Fruit fly (Drosophila melanogaster) whole organism, embryonic: ENCODE measurements around the gene GstT4.

Experiments used
- CG11085 ChIP-seq: fragments of 200-800 bp; sonication (Bioruptor generic); IDR thresholded peaks from 2 replicates; pipeline ENCODE4 v1.3.6; 2022; ENCODE audit warnings: missing biosample characterization, missing genetic modification characterization
- CG12769 ChIP-seq: fragments of 200-800 bp; sonication (Bioruptor generic); optimal IDR thresholded peaks from 2 replicates; lab custom pipeline; 2019; ENCODE audit warnings: missing biosample characterization, mild to moderate bottlenecking, missing genetic modification characterization, moderate library complexity
- CG16813 ChIP-seq: fragments of 200-800 bp; sonication (Bioruptor generic); IDR thresholded peaks from 3 replicates; pipeline ENCODE4 v1.3.6; 2022; ENCODE audit warnings: missing biosample characterization, missing genetic modification characterization; ENCODE audit not compliant: partially characterized antibody
- CG2678 ChIP-seq: fragments of 200-800 bp; sonication (Bioruptor generic); optimal IDR thresholded peaks from 3 replicates; lab custom pipeline; 2019; ENCODE audit warnings: missing biosample characterization, mild to moderate bottlenecking, missing genetic modification characterization, moderate library complexity
- CG32532 ChIP-seq: fragments of 200-800 bp; sonication (Bioruptor generic); IDR thresholded peaks from 2 replicates; pipeline ENCODE4 v1.3.6; 2022; ENCODE audit warnings: missing biosample characterization, missing genetic modification characterization
- CG34376 ChIP-seq: fragments of 200-800 bp; sonication (Bioruptor generic); optimal IDR thresholded peaks from 2 replicates; lab custom pipeline; 2018; ENCODE audit warnings: missing biosample characterization, mild to moderate bottlenecking, missing genetic modification characterization
- CG4360 ChIP-seq: fragments of 200-800 bp; sonication (Bioruptor generic); IDR thresholded peaks from 2 replicates; pipeline ENCODE4 v1.3.6; 2022; ENCODE audit warnings: missing biosample characterization, missing genetic modification characterization
- CG7357 ChIP-seq: fragments of 200-800 bp; sonication (Bioruptor generic); IDR thresholded peaks from 3 replicates; pipeline ENCODE4 v1.3.6; 2022; ENCODE audit warnings: missing biosample characterization, missing genetic modification characterization
- CG8290 ChIP-seq, 3 experiments: fragments of 200-800 bp; sonication (Bioruptor generic); optimal IDR thresholded peaks; 2 replicates each; lab custom pipeline; 2016 to 2019; ENCODE audit warnings: missing biosample characterization in 3 of 3, missing genetic modification characterization in 3 of 3, mild to moderate bottlenecking in 2 of 3, moderate library complexity in 1 of 3
- CG8944 ChIP-seq: fragments of 200-800 bp; sonication (Bioruptor generic); optimal IDR thresholded peaks from 3 replicates; lab custom pipeline; 2016; ENCODE audit warnings: missing biosample characterization, missing genetic modification characterization
- CG9215 ChIP-seq: fragments of 200-800 bp; sonication (Bioruptor generic); IDR thresholded peaks from 2 replicates; pipeline ENCODE4 v1.3.6; 2022; ENCODE audit warnings: missing biosample characterization, missing genetic modification characterization
- CG9797 ChIP-seq: fragments of 200-800 bp; sonication (Bioruptor generic); optimal IDR thresholded peaks from 3 replicates; lab custom pipeline; 2018; ENCODE audit warnings: missing biosample characterization, mild to moderate bottlenecking, missing genetic modification characterization
- CTCF ChIP-seq: fragments of 200-800 bp; sonication (Bioruptor generic); optimal IDR thresholded peaks from 2 replicates; lab custom pipeline; 2017; ENCODE audit warnings: missing biosample characterization, mild to moderate bottlenecking, missing genetic modification characterization, moderate library complexity
- Med ChIP-seq: fragments of 200-800 bp; sonication (Bioruptor generic); peaks from one replicate; lab custom pipeline; 2016; ENCODE audit warnings: missing biosample characterization, missing genetic modification characterization, mild to moderate bottlenecking, inconsistent platforms, moderate library complexity
- Ravus ChIP-seq: fragments of 200-800 bp; sonication (Bioruptor generic); IDR thresholded peaks from 2 replicates; pipeline ENCODE4 v1.3.6; 2022; ENCODE audit warnings: missing biosample characterization, missing genetic modification characterization
- Rx ChIP-seq: fragments of 200-800 bp; sonication (Bioruptor generic); IDR thresholded peaks from 2 replicates; pipeline ENCODE4 v1.3.6; 2022; ENCODE audit warnings: missing biosample characterization, missing genetic modification characterization
- Sox102F ChIP-seq: fragments of 200-800 bp; sonication (Bioruptor generic); optimal IDR thresholded peaks from 2 replicates; lab custom pipeline; 2018; ENCODE audit warnings: missing biosample characterization, mild to moderate bottlenecking, missing genetic modification characterization, moderate library complexity
- bsh ChIP-seq, 2 experiments: fragments of 200-800 bp; sonication (Bioruptor generic); optimal IDR thresholded peaks; 2 replicates each; lab custom pipeline; 2017 to 2018; ENCODE audit warnings: mild to moderate bottlenecking in 2 of 2, missing biosample characterization in 2 of 2, missing genetic modification characterization in 2 of 2, moderate library complexity in 1 of 2
- chinmo ChIP-seq: fragments of 200-800 bp; sonication (Bioruptor generic); IDR thresholded peaks from 4 replicates; pipeline ENCODE4 v1.3.6; 2022; ENCODE audit warnings: missing biosample characterization, missing genetic modification characterization; ENCODE audit not compliant: partially characterized antibody
- chm ChIP-seq: fragments of 200-800 bp; sonication (Bioruptor generic); IDR thresholded peaks from 2 replicates; pipeline ENCODE4 v1.3.6; 2022; ENCODE audit warnings: missing biosample characterization, missing genetic modification characterization
- cwo ChIP-seq: fragments of 200-800 bp; sonication (Bioruptor generic); optimal IDR thresholded peaks from 3 replicates; lab custom pipeline; 2017; ENCODE audit warnings: missing biosample characterization, missing genetic modification characterization, mild to moderate bottlenecking, moderate library complexity, missing genetic modification reagents
- eyg ChIP-seq: fragments of 200-800 bp; sonication (Bioruptor generic); optimal IDR thresholded peaks from 3 replicates; lab custom pipeline; 2016; ENCODE audit warnings: missing biosample characterization, missing genetic modification characterization
- gfzf ChIP-seq: fragments of 200-800 bp; sonication (Bioruptor generic); optimal IDR thresholded peaks from 2 replicates; lab custom pipeline; 2016; ENCODE audit warnings: missing biosample characterization, mild to moderate bottlenecking, missing genetic modification characterization, moderate library complexity
- grn ChIP-seq: fragments of 200-800 bp; sonication (Bioruptor generic); optimal IDR thresholded peaks from 3 replicates; lab custom pipeline; 2017; ENCODE audit warnings: missing biosample characterization, missing genetic modification characterization
- kah ChIP-seq: fragments of 200-800 bp; sonication (Bioruptor generic); optimal IDR thresholded peaks from 2 replicates; lab custom pipeline; 2018; ENCODE audit warnings: missing biosample characterization, mild to moderate bottlenecking, missing genetic modification characterization
- lola ChIP-seq, 3 experiments: fragments of >200 bp in 2 of 3; fragments of 200-800 bp in 1 of 3; sonication (Bioruptor generic) in 1 of 3; optimal IDR thresholded peaks; 2 replicates each; lab custom pipeline; 2017 to 2019; ENCODE audit warnings: missing biosample characterization in 3 of 3, missing genetic modification characterization in 3 of 3, mild to moderate bottlenecking in 1 of 3, moderate library complexity in 1 of 3
- lov ChIP-seq, 2 experiments: fragments of 200-800 bp in 1 of 2; fragments of >200 bp in 1 of 2; sonication (Bioruptor generic) in 1 of 2; IDR thresholded peaks in 1 of 2; optimal IDR thresholded peaks in 1 of 2; 2 replicates in 1 of 2; 3 replicates in 1 of 2; pipeline versions ENCODE4 v1.3.6 to Lab custom; 2017 to 2022; ENCODE audit warnings: missing biosample characterization in 1 of 2, missing genetic modification characterization in 1 of 2
- nerfin-2 ChIP-seq: fragments of 200-800 bp; sonication (Bioruptor generic); IDR thresholded peaks from 2 replicates; pipeline ENCODE4 v1.3.6; 2022; ENCODE audit warnings: missing biosample characterization, missing genetic modification characterization; ENCODE audit not compliant: partially characterized antibody
- nom ChIP-seq: fragments of 200-800 bp; sonication (Bioruptor generic); optimal IDR thresholded peaks from 2 replicates; lab custom pipeline; 2017; ENCODE audit warnings: missing biosample characterization, missing genetic modification characterization, mild to moderate bottlenecking, moderate library complexity, missing genetic modification reagents
- peb ChIP-seq: fragments of 200-800 bp; sonication (Bioruptor generic); IDR thresholded peaks from 2 replicates; pipeline ENCODE4 v1.3.6; 2022; ENCODE audit warnings: missing biosample characterization, missing genetic modification characterization
- pho ChIP-seq: fragments of 200-800 bp; sonication (Bioruptor generic); optimal IDR thresholded peaks from 2 replicates; lab custom pipeline; 2016; ENCODE audit warnings: missing biosample characterization, missing genetic modification characterization
- ro ChIP-seq: fragments of 200-800 bp; sonication (Bioruptor generic); IDR thresholded peaks from 2 replicates; pipeline ENCODE4 v1.3.6; 2022; ENCODE audit warnings: missing biosample characterization, missing genetic modification characterization
- sd ChIP-seq: fragments of 200-800 bp; sonication (Bioruptor generic); optimal IDR thresholded peaks from 3 replicates; lab custom pipeline; 2018; ENCODE audit warnings: missing biosample characterization, mild to moderate bottlenecking, missing genetic modification characterization, moderate library complexity
- sens ChIP-seq: fragments of 200-800 bp; sonication (Bioruptor generic); peaks from one replicate; lab custom pipeline; 2016; ENCODE audit warnings: missing biosample characterization, missing genetic modification characterization
- stc ChIP-seq: fragments of 200-800 bp; sonication (Bioruptor generic); IDR thresholded peaks from 2 replicates; pipeline ENCODE4 v1.3.6; 2022; ENCODE audit warnings: missing biosample characterization, missing genetic modification characterization
- sug ChIP-seq: fragments of 200-800 bp; optimal IDR thresholded peaks from 2 replicates; lab custom pipeline; 2019; ENCODE audit warnings: missing biosample characterization, mild to moderate bottlenecking, missing genetic modification characterization, moderate library complexity
- wek ChIP-seq: fragments of 200-800 bp; sonication (Bioruptor generic); optimal IDR thresholded peaks from 3 replicates; lab custom pipeline; 2018; ENCODE audit warnings: missing biosample characterization, mild to moderate bottlenecking, missing genetic modification characterization, moderate library complexity

Gene GstT4

dm6 chrX:13403553-13403952 lies 996 bp upstream of the GstT4 start (continued):
- TF ChIP-seq Sox102F (GFP tag; lab: Kevin White, UChicago) (no peak), CG8944 (GFP tag; lab: Kevin White, UChicago) (no peak), CG8290 (GFP tag; optimal IDR thresholded peaks at IDR 0.05; lab: Kevin White, UChicago) (no peak), CG8290 (tag; optimal IDR thresholded peaks at IDR 0.05; lab: Kevin White, UChicago) (peak in 1 of 2 experiments; percentile 1), Ravus (GFP tag; lab: Robert Waterston, UW) (no peak), sd (peak; percentile 70), CG34376 (GFP tag; lab: Kevin White, UChicago) (peak; percentile 90), sug (tag; lab: Kevin White, UChicago) (peak; percentile 81), CG9797 (GFP tag; lab: Kevin White, UChicago) (no peak), CG4360 (GFP tag; lab: Robert Waterston, UW) (peak; percentile 26; the same call in 1 of the 2 replicates), chinmo (0 out of 4 replicates have a peak, but pooled peaks have one; percentile 8), peb (GFP tag; lab: Robert Waterston, UW) (no peak)

- TF ChIP-seq CG32532 (GFP tag; lab: Robert Waterston, UW) = no peak
- no peak for TF ChIP-seq lola (GFP tag; optimal IDR thresholded peaks at IDR 0.05; lab: Kevin White, UChicago)
- peak; percentile 85 for TF ChIP-seq nom (GFP tag; lab: Kevin White, UChicago)
- no peak for TF ChIP-seq lov (optimal IDR thresholded peaks at IDR 0.05; lab: Kevin White, UChicago)
- 0 out of 3 replicates have a peak, but pooled peaks have one; percentile 42 for TF ChIP-seq lov (GFP tag; IDR thresholded peaks at IDR 0.05; lab: Robert Waterston, UW)
- no peak for TF ChIP-seq wek
- no peak for TF ChIP-seq CG11085 (GFP tag; lab: Robert Waterston, UW)
- no peak for TF ChIP-seq nerfin-2 (GFP tag; lab: Robert Waterston, UW)
- TF ChIP-seq gfzf (GFP tag; lab: Kevin White, UChicago) = no peak
- TF ChIP-seq chm (GFP tag; lab: Robert Waterston, UW) = no peak
- TF ChIP-seq eyg = no peak
- peak in 1 of 2 experiments; percentile 78 for TF ChIP-seq bsh (GFP tag; optimal IDR thresholded peaks at IDR 0.05; lab: Kevin White, UChicago)
- no peak for TF ChIP-seq CG9215 (GFP tag; lab: Robert Waterston, UW)
- no peak for TF ChIP-seq stc
- no peak for TF ChIP-seq CG7357 (GFP tag; lab: Robert Waterston, UW)
- TF ChIP-seq CG16813 = no peak
- no peak for TF ChIP-seq CTCF (GFP tag; lab: Kevin White, UChicago)
- no peak for TF ChIP-seq CG2678
- 0 out of 4 replicates have a peak, but pooled peaks have one; percentile 22 for TF ChIP-seq chinmo
These were observed 1.7 kb downstream of the GstT4 start for dm6 chrX:13406293-13406692.

- TF ChIP-seq CG12769 (tag; lab: Kevin White, UChicago) (peak; percentile 33), grn (GFP tag; lab: Kevin White, UChicago) (peak; percentile 18), cwo (GFP tag; lab: Kevin White, UChicago) (peak; percentile 52), pho (GFP tag; lab: Kevin White, UChicago) (no peak), kah (GFP tag; lab: Kevin White, UChicago) (peak; percentile 20)
These were observed 3.1 kb downstream of the GstT4 start for dm6 chrX:13407673-13408072.

- TF ChIP-seq Rx (GFP tag; lab: Robert Waterston, UW) = no peak
- TF ChIP-seq ro (GFP tag; lab: Robert Waterston, UW) = no peak
- peak; percentile 35 for TF ChIP-seq sens (GFP tag; lab: Kevin White, UChicago)
- peak; percentile 4 for TF ChIP-seq Med (GFP tag; lab: Kevin White, UChicago)
These were observed 6.3 kb downstream of the GstT4 start for dm6 chrX:13410887-13411286.
